Fruit fly (Drosophila melanogaster) whole organism, embryonic: Measurements from ENCODE around the gene CG6006.

Source experiments
- CG10267 ChIP-seq: fragments of 200-800 bp; sonication (Bioruptor generic); optimal IDR thresholded peaks from 2 replicates; lab custom pipeline; 2018; ENCODE audit warnings: missing biosample characterization, mild to moderate bottlenecking, missing genetic modification characterization, moderate library complexity
- CG10543 ChIP-seq: fragments of 200-800 bp; sonication (Bioruptor generic); optimal IDR thresholded peaks from 3 replicates; lab custom pipeline; 2017; ENCODE audit warnings: missing biosample characterization, mild to moderate bottlenecking, missing genetic modification characterization, moderate library complexity
- CG11504 ChIP-seq: fragments of 200-800 bp; sonication (Bioruptor generic); optimal IDR thresholded peaks from 3 replicates; lab custom pipeline; 2019; ENCODE audit warnings: missing biosample characterization, mild to moderate bottlenecking, missing genetic modification characterization, moderate library complexity
- CG12071 ChIP-seq: fragments of 200-800 bp; sonication (Bioruptor generic); optimal IDR thresholded peaks from 3 replicates; lab custom pipeline; 2018; ENCODE audit warnings: missing biosample characterization, mild to moderate bottlenecking, missing genetic modification characterization
- CG1233 ChIP-seq: fragments of 200-800 bp; sonication (Bioruptor generic); optimal IDR thresholded peaks from 4 replicates; lab custom pipeline; 2018; ENCODE audit warnings: missing biosample characterization, mild to moderate bottlenecking, missing genetic modification characterization
- CG13296 ChIP-seq: fragments of 200-800 bp; sonication (Bioruptor generic); optimal IDR thresholded peaks from 3 replicates; lab custom pipeline; 2018; ENCODE audit warnings: missing biosample characterization, mild to moderate bottlenecking, missing genetic modification characterization
- CG15011 ChIP-seq: fragments of 200-800 bp; sonication (Bioruptor generic); optimal IDR thresholded peaks from 3 replicates; lab custom pipeline; 2018; ENCODE audit warnings: missing biosample characterization, mild to moderate bottlenecking, missing genetic modification characterization
- CG15269 ChIP-seq: fragments of 200-800 bp; sonication (Bioruptor generic); optimal IDR thresholded peaks from 2 replicates; lab custom pipeline; 2018; ENCODE audit warnings: missing biosample characterization, mild to moderate bottlenecking, missing genetic modification characterization, moderate library complexity
- CG17385 ChIP-seq: fragments of 200-800 bp; sonication (Bioruptor generic); optimal IDR thresholded peaks from 3 replicates; lab custom pipeline; 2018; ENCODE audit warnings: missing biosample characterization, mild to moderate bottlenecking, missing genetic modification characterization
- CG34376 ChIP-seq: fragments of 200-800 bp; sonication (Bioruptor generic); optimal IDR thresholded peaks from 2 replicates; lab custom pipeline; 2018; ENCODE audit warnings: missing biosample characterization, mild to moderate bottlenecking, missing genetic modification characterization
- CG6791 ChIP-seq: fragments of 200-800 bp; sonication (Bioruptor generic); IDR thresholded peaks from 3 replicates; pipeline ENCODE4 v1.3.6; 2022; ENCODE audit warnings: missing biosample characterization, missing genetic modification characterization; ENCODE audit not compliant: partially characterized antibody
- CG8290 ChIP-seq, 3 experiments: fragments of 200-800 bp; sonication (Bioruptor generic); optimal IDR thresholded peaks; 2 replicates each; lab custom pipeline; 2016 to 2019; ENCODE audit warnings: missing biosample characterization in 3 of 3, missing genetic modification characterization in 3 of 3, mild to moderate bottlenecking in 2 of 3, moderate library complexity in 1 of 3
- CG8478 ChIP-seq: fragments of >200 bp; optimal IDR thresholded peaks from 2 replicates; lab custom pipeline; 2018
- CG9609 ChIP-seq: fragments of 200-800 bp; sonication (Bioruptor generic); optimal IDR thresholded peaks from 3 replicates; lab custom pipeline; 2016; ENCODE audit warnings: missing biosample characterization, missing genetic modification characterization
- CHES-1-like ChIP-seq: fragments of 200-800 bp; sonication (Bioruptor generic); optimal IDR thresholded peaks from 2 replicates; lab custom pipeline; 2016; ENCODE audit warnings: missing biosample characterization, missing genetic modification characterization
- Chrac-16 ChIP-seq: fragments of 200-800 bp; sonication (Bioruptor generic); optimal IDR thresholded peaks from 3 replicates; lab custom pipeline; 2016; ENCODE audit warnings: missing biosample characterization, missing genetic modification characterization
- Dbx ChIP-seq: fragments of 200-800 bp; sonication (Bioruptor generic); IDR thresholded peaks from 3 replicates; pipeline ENCODE4 v1.3.6; 2022; ENCODE audit warnings: missing biosample characterization, missing genetic modification characterization
- E2f2 ChIP-seq: fragments of 200-800 bp; sonication (Bioruptor generic); IDR thresholded peaks from 2 replicates; pipeline ENCODE4 v1.3.6; 2022; ENCODE audit warnings: missing biosample characterization, missing genetic modification characterization
- Ets65A ChIP-seq: fragments of 200-800 bp; sonication (Bioruptor generic); peaks from one replicate; lab custom pipeline; 2016; ENCODE audit warnings: missing biosample characterization, missing genetic modification characterization
- GATAe ChIP-seq: fragments of 200-800 bp; sonication (Bioruptor generic); conservative IDR thresholded peaks from 2 replicates; pipeline ENCODE4 v1.3.6; 2022; ENCODE audit warnings: missing biosample characterization, missing genetic modification characterization
- HLH3B ChIP-seq: fragments of 200-800 bp; sonication (Bioruptor generic); IDR thresholded peaks from 2 replicates; pipeline ENCODE4 v1.3.6; 2022; ENCODE audit warnings: missing biosample characterization, missing genetic modification characterization
- Hsf ChIP-seq: fragments of 200-800 bp; sonication (Bioruptor generic); optimal IDR thresholded peaks from 3 replicates; lab custom pipeline; 2016; ENCODE audit warnings: missing biosample characterization, missing genetic modification characterization
- Med ChIP-seq: fragments of 200-800 bp; sonication (Bioruptor generic); peaks from one replicate; lab custom pipeline; 2016; ENCODE audit warnings: missing biosample characterization, missing genetic modification characterization, mild to moderate bottlenecking, inconsistent platforms, moderate library complexity
- NfI ChIP-seq: fragments of 200-800 bp; sonication (Bioruptor generic); optimal IDR thresholded peaks from 3 replicates; lab custom pipeline; 2018; ENCODE audit warnings: missing biosample characterization, mild to moderate bottlenecking, missing genetic modification characterization, moderate library complexity
- Rfx ChIP-seq: fragments of 200-800 bp; sonication (Bioruptor generic); IDR thresholded peaks from 2 replicates; pipeline ENCODE4 v1.3.6; 2022; ENCODE audit warnings: missing biosample characterization, missing genetic modification characterization
- Sry-δ ChIP-seq: fragments of 200-800 bp; sonication (Bioruptor generic); optimal IDR thresholded peaks from 2 replicates; lab custom pipeline; 2016; ENCODE audit warnings: missing biosample characterization, missing genetic modification characterization
- bigmax ChIP-seq: fragments of 200-800 bp; sonication (Bioruptor generic); optimal IDR thresholded peaks from 2 replicates; lab custom pipeline; 2018; ENCODE audit warnings: missing biosample characterization, mild to moderate bottlenecking, missing genetic modification characterization
- cato ChIP-seq: fragments of 200-800 bp; sonication (Bioruptor generic); optimal IDR thresholded peaks from 2 replicates; lab custom pipeline; 2016; ENCODE audit warnings: missing biosample characterization, missing genetic modification characterization, borderline replicate concordance
- cg ChIP-seq: fragments of 200-800 bp; sonication (Bioruptor generic); optimal IDR thresholded peaks from 3 replicates; lab custom pipeline; 2019; ENCODE audit warnings: missing biosample characterization, mild to moderate bottlenecking, missing genetic modification characterization, moderate library complexity
- chm ChIP-seq: fragments of 200-800 bp; sonication (Bioruptor generic); IDR thresholded peaks from 2 replicates; pipeline ENCODE4 v1.3.6; 2022; ENCODE audit warnings: missing biosample characterization, missing genetic modification characterization
- dysf ChIP-seq: fragments of 200-800 bp; sonication (Bioruptor generic); IDR thresholded peaks from 3 replicates; pipeline ENCODE4 v1.3.6; 2022; ENCODE audit warnings: missing biosample characterization, missing genetic modification characterization
- ewg ChIP-seq: fragments of 200-800 bp; sonication (Bioruptor generic); optimal IDR thresholded peaks from 3 replicates; lab custom pipeline; 2017; ENCODE audit warnings: mild to moderate bottlenecking, missing biosample characterization, missing genetic modification reagents, missing genetic modification characterization
- ftz-f1 ChIP-seq: fragments of 200-800 bp; sonication (Bioruptor generic); optimal IDR thresholded peaks from 2 replicates; lab custom pipeline; 2016; ENCODE audit warnings: missing biosample characterization, missing genetic modification characterization
- ken ChIP-seq: fragments of 200-800 bp; sonication (Bioruptor generic); IDR thresholded peaks from 3 replicates; pipeline ENCODE4 v1.3.6; 2022; ENCODE audit warnings: missing biosample characterization, missing genetic modification characterization
- klu ChIP-seq: fragments of 200-800 bp; sonication (Bioruptor generic); IDR thresholded peaks from 2 replicates; pipeline ENCODE4 v1.3.6; 2022; ENCODE audit warnings: missing biosample characterization, missing genetic modification characterization
- lov ChIP-seq, 2 experiments: fragments of 200-800 bp in 1 of 2; fragments of >200 bp in 1 of 2; sonication (Bioruptor generic) in 1 of 2; IDR thresholded peaks in 1 of 2; optimal IDR thresholded peaks in 1 of 2; 2 replicates in 1 of 2; 3 replicates in 1 of 2; pipeline versions ENCODE4 v1.3.6 to Lab custom; 2017 to 2022; ENCODE audit warnings: missing biosample characterization in 1 of 2, missing genetic modification characterization in 1 of 2
- mam ChIP-seq: fragments of 200-800 bp; sonication (Bioruptor generic); optimal IDR thresholded peaks from 3 replicates; lab custom pipeline; 2016; ENCODE audit warnings: missing biosample characterization, missing genetic modification characterization
- nerfin-1 ChIP-seq: fragments of 200-800 bp; sonication (Bioruptor generic); optimal IDR thresholded peaks from 3 replicates; lab custom pipeline; 2019; ENCODE audit warnings: missing biosample characterization, mild to moderate bottlenecking, missing genetic modification characterization, moderate library complexity
- sd ChIP-seq: fragments of 200-800 bp; sonication (Bioruptor generic); optimal IDR thresholded peaks from 3 replicates; lab custom pipeline; 2018; ENCODE audit warnings: missing biosample characterization, mild to moderate bottlenecking, missing genetic modification characterization, moderate library complexity
- sens ChIP-seq: fragments of 200-800 bp; sonication (Bioruptor generic); peaks from one replicate; lab custom pipeline; 2016; ENCODE audit warnings: missing biosample characterization, missing genetic modification characterization
- seq ChIP-seq: fragments of 200-800 bp; sonication (Bioruptor generic); IDR thresholded peaks from 2 replicates; pipeline ENCODE4 v1.3.6; 2022; ENCODE audit warnings: missing biosample characterization, missing genetic modification characterization
- sna ChIP-seq: fragments of 200-800 bp; sonication (Bioruptor generic); IDR thresholded peaks from 2 replicates; pipeline ENCODE4 v1.3.6; 2022; ENCODE audit warnings: missing biosample characterization, missing genetic modification characterization; ENCODE audit not compliant: partially characterized antibody
- so ChIP-seq: fragments of 200-800 bp; sonication (Bioruptor generic); IDR thresholded peaks from 3 replicates; pipeline ENCODE4 v1.3.6; 2022; ENCODE audit warnings: missing biosample characterization, missing genetic modification characterization
- sr ChIP-seq: fragments of 200-800 bp; sonication (Bioruptor generic); IDR thresholded peaks from 3 replicates; pipeline ENCODE4 v1.3.6; 2022; ENCODE audit warnings: missing biosample characterization, missing genetic modification characterization
- tio ChIP-seq: fragments of 200-800 bp; sonication (Bioruptor generic); optimal IDR thresholded peaks from 2 replicates; lab custom pipeline; 2017; ENCODE audit warnings: missing biosample characterization, missing genetic modification characterization, inconsistent platforms
- vvl ChIP-seq: fragments of 200-800 bp; sonication (Bioruptor generic); IDR thresholded peaks from 2 replicates; pipeline ENCODE4 v1.3.6; 2022; ENCODE audit warnings: missing biosample characterization, missing genetic modification characterization
- yki ChIP-seq: fragments of >200 bp; optimal IDR thresholded peaks from 3 replicates; lab custom pipeline; 2018

The CG6006 gene

dm6 chr3R:16210808-16211578, 56.2 kb downstream of the CG6006 start (continued):
- peak; percentile 39 for TF ChIP-seq CG12071 (GFP tag; lab: Kevin White, UChicago)
- 0 out of 3 replicates have a peak, but pooled peaks have one; percentile 12 for TF ChIP-seq Dbx
- peak; percentile 13; the same call in 1 of the 2 replicates for TF ChIP-seq E2f2 (GFP tag; lab: Robert Waterston, UW)
- TF ChIP-seq CG17385 (GFP tag; lab: Kevin White, UChicago), result peak; percentile 2
- no peak for TF ChIP-seq CG8478
- TF ChIP-seq lov (optimal IDR thresholded peaks at IDR 0.05; lab: Kevin White, UChicago), result no peak
- no peak for TF ChIP-seq lov (GFP tag; IDR thresholded peaks at IDR 0.05; lab: Robert Waterston, UW)
- peak; percentile 18 for TF ChIP-seq CG15269 (tag; lab: Kevin White, UChicago)
- peak; percentile 61; the same call in 1 of the 3 replicates for TF ChIP-seq so (GFP tag; lab: Robert Waterston, UW)
- TF ChIP-seq seq, result 0 out of 2 replicates have a peak, but pooled peaks have one; percentile 25
- TF ChIP-seq Hsf (GFP tag; lab: Kevin White, UChicago), result no peak
- no peak for TF ChIP-seq klu (GFP tag; lab: Robert Waterston, UW)
- no peak for TF ChIP-seq Chrac-16
- TF ChIP-seq CG6791, result 0 out of 3 replicates have a peak, but pooled peaks have one; percentile 14
- peak; percentile 39; the same call in 1 of the 3 replicates for TF ChIP-seq sr
- TF ChIP-seq dysf, result 0 out of 3 replicates have a peak, but pooled peaks have one; percentile 15
- TF ChIP-seq sd (tag; lab: Kevin White, UChicago), result peak; percentile 28
- no peak for TF ChIP-seq Ets65A (GFP tag; lab: Kevin White, UChicago)
- TF ChIP-seq CG1233, result no peak
- TF ChIP-seq ewg, result peak; percentile 6
- peak; percentile 54 for TF ChIP-seq CG10543 (GFP tag; lab: Kevin White, UChicago)
- peak; percentile 36 for TF ChIP-seq NfI (GFP tag; lab: Kevin White, UChicago)
- TF ChIP-seq CG34376 (GFP tag; lab: Kevin White, UChicago), result no peak

- TF ChIP-seq ken (GFP tag; lab: Robert Waterston, UW), result 0 out of 3 replicates have a peak, but pooled peaks have one; percentile 7
- TF ChIP-seq CG15011 (GFP tag; lab: Kevin White, UChicago), result no peak
- TF ChIP-seq Sry-δ (GFP tag; lab: Kevin White, UChicago), result no peak
- TF ChIP-seq Med, result peak; percentile 75
- TF ChIP-seq CG9609 (GFP tag; lab: Kevin White, UChicago), result no peak
- peak; percentile 16 for TF ChIP-seq CG11504
- no peak for TF ChIP-seq bigmax (GFP tag; lab: Kevin White, UChicago)
- TF ChIP-seq sna (GFP tag; lab: Robert Waterston, UW), result peak; percentile 49; the same call in 1 of the 2 replicates
- TF ChIP-seq chm, result peak; percentile 51; the same call in 1 of the 2 replicates
- TF ChIP-seq CG8290 (GFP tag; optimal IDR thresholded peaks at IDR 0.05; lab: Kevin White, UChicago), result no peak
- peak in 1 of 2 experiments; percentile 65 for TF ChIP-seq CG8290 (tag; optimal IDR thresholded peaks at IDR 0.05; lab: Kevin White, UChicago)
- no peak for TF ChIP-seq CG10267 (tag; lab: Kevin White, UChicago)
- TF ChIP-seq HLH3B (GFP tag; lab: Robert Waterston, UW), result 0 out of 2 replicates have a peak, but pooled peaks have one; percentile 4
- TF ChIP-seq tio (GFP tag; lab: Kevin White, UChicago), result no peak
- peak; percentile 40 for TF ChIP-seq sens (GFP tag; lab: Kevin White, UChicago)
- no peak for TF ChIP-seq GATAe
- peak; percentile 5 for TF ChIP-seq cg (GFP tag; lab: Kevin White, UChicago)
- no peak for TF ChIP-seq yki (lab: Kevin White, UChicago)
- TF ChIP-seq E2f2 (GFP tag; lab: Robert Waterston, UW), result 0 out of 2 replicates have a peak, but pooled peaks have one; percentile 10
- TF ChIP-seq CHES-1-like (GFP tag; lab: Kevin White, UChicago), result no peak
- peak; percentile 19 for TF ChIP-seq ftz-f1
- TF ChIP-seq sd (tag; lab: Kevin White, UChicago), result peak; percentile 47
- no peak for TF ChIP-seq Rfx
- TF ChIP-seq klu (GFP tag; lab: Robert Waterston, UW), result no peak
- no peak for TF ChIP-seq CG13296 (GFP tag; lab: Kevin White, UChicago)
- no peak for TF ChIP-seq sr
- TF ChIP-seq cato (GFP tag; lab: Kevin White, UChicago), result no peak
- TF ChIP-seq vvl (GFP tag; lab: Robert Waterston, UW), result 0 out of 2 replicates have a peak, but pooled peaks have one; percentile 6
- no peak for TF ChIP-seq mam (GFP tag; lab: Kevin White, UChicago)
- no peak for TF ChIP-seq nerfin-1
Measured at dm6 chr3R:16211883-16212540, 57.2 kb downstream of the CG6006 start.
